Fruit fly (Drosophila melanogaster) whole organism, adult: ENCODE results near the gene CG33490.
A peak's percentile ranks its signal among the peaks of the same experiment; 100 is the strongest.

Source experiments
- CG11617 ChIP-seq: fragments of 200-800 bp; sonication (Bioruptor generic); optimal IDR thresholded peaks from 2 replicates; lab custom pipeline; 2017; ENCODE audit warnings: mild to moderate bottlenecking, missing biosample characterization, missing genetic modification reagents, missing genetic modification characterization
- CG12768 ChIP-seq: fragments of 200-800 bp; sonication (Bioruptor generic); optimal IDR thresholded peaks from 2 replicates; lab custom pipeline; 2017; ENCODE audit warnings: missing biosample characterization, missing genetic modification characterization, mild to moderate bottlenecking, moderate library complexity, missing genetic modification reagents
- CG14711 ChIP-seq: fragments of 200-800 bp; sonication (Bioruptor generic); optimal IDR thresholded peaks from 2 replicates; lab custom pipeline; 2018; ENCODE audit warnings: missing biosample characterization, mild to moderate bottlenecking, missing genetic modification characterization, moderate library complexity
- CG1620 ChIP-seq: fragments of 200-800 bp; sonication (Bioruptor generic); optimal IDR thresholded peaks from 2 replicates; lab custom pipeline; 2016; ENCODE audit warnings: missing biosample characterization, missing genetic modification characterization
- CG33017 ChIP-seq: fragments of 200-800 bp; sonication (Bioruptor generic); optimal IDR thresholded peaks from 2 replicates; lab custom pipeline; 2018; ENCODE audit warnings: missing biosample characterization, mild to moderate bottlenecking, missing genetic modification characterization, moderate library complexity
- CG5204 ChIP-seq: fragments of 200-800 bp; sonication (Bioruptor generic); optimal IDR thresholded peaks from 2 replicates; lab custom pipeline; 2016; ENCODE audit warnings: missing biosample characterization, missing genetic modification characterization
- CG7045 ChIP-seq: fragments of 200-800 bp; sonication (Bioruptor generic); optimal IDR thresholded peaks from 2 replicates; lab custom pipeline; 2017; ENCODE audit warnings: missing biosample characterization, mild to moderate bottlenecking, missing genetic modification characterization
- CG7101 ChIP-seq: fragments of 200-800 bp; sonication (Bioruptor generic); optimal IDR thresholded peaks from 2 replicates; lab custom pipeline; 2018; ENCODE audit warnings: missing biosample characterization, mild to moderate bottlenecking, missing genetic modification characterization, moderate library complexity
- Clk ChIP-seq: fragments of 200-800 bp; sonication (Bioruptor generic); optimal IDR thresholded peaks from 2 replicates; lab custom pipeline; 2017; ENCODE audit warnings: missing biosample characterization, missing genetic modification characterization
- Crg-1 ChIP-seq: fragments of 200-800 bp; sonication (Bioruptor generic); optimal IDR thresholded peaks from 2 replicates; lab custom pipeline; 2016; ENCODE audit warnings: missing biosample characterization, missing genetic modification characterization
- Hr96 ChIP-seq: fragments of 200-800 bp; sonication (Bioruptor generic); optimal IDR thresholded peaks from 2 replicates; lab custom pipeline; 2016; ENCODE audit warnings: missing biosample characterization, missing genetic modification characterization
- Mnt ChIP-seq: fragments of 200-800 bp; sonication (Bioruptor generic); optimal IDR thresholded peaks from 2 replicates; lab custom pipeline; 2016; ENCODE audit warnings: missing biosample characterization, mild to moderate bottlenecking, missing genetic modification characterization
- bab1 ChIP-seq: fragments of 200-800 bp; sonication (Bioruptor generic); optimal IDR thresholded peaks from 3 replicates; lab custom pipeline; 2019; ENCODE audit warnings: missing biosample characterization, mild to moderate bottlenecking, missing genetic modification characterization, moderate library complexity
- cic ChIP-seq: fragments of 200-800 bp; sonication (Bioruptor generic); optimal IDR thresholded peaks from 2 replicates; lab custom pipeline; 2017; ENCODE audit warnings: missing biosample characterization, mild to moderate bottlenecking, missing genetic modification characterization, moderate library complexity
- cnc ChIP-seq, 2 experiments: fragments of >200 bp; optimal IDR thresholded peaks; 2 replicates each; lab custom pipeline; 2017
- kay ChIP-seq: fragments of 200-800 bp; sonication (Bioruptor generic); peaks from one replicate; lab custom pipeline; 2016; ENCODE audit warnings: missing biosample characterization, missing genetic modification characterization, borderline replicate concordance
- ovo ChIP-seq: fragments of 200-800 bp; sonication (Bioruptor generic); optimal IDR thresholded peaks from 2 replicates; lab custom pipeline; 2016; ENCODE audit warnings: missing biosample characterization, missing genetic modification characterization
- pad ChIP-seq: fragments of 200-800 bp; sonication (Bioruptor generic); optimal IDR thresholded peaks from 3 replicates; lab custom pipeline; 2017; ENCODE audit warnings: missing biosample characterization, missing genetic modification characterization, mild to moderate bottlenecking, moderate library complexity, missing genetic modification reagents
- tj ChIP-seq: fragments of 200-800 bp; sonication (Bioruptor generic); optimal IDR thresholded peaks from 3 replicates; lab custom pipeline; 2017; ENCODE audit warnings: missing biosample characterization, mild to moderate bottlenecking, missing genetic modification characterization, moderate library complexity
- toe ChIP-seq: fragments of 200-800 bp; sonication (Bioruptor generic); optimal IDR thresholded peaks from 2 replicates; lab custom pipeline; 2016; ENCODE audit warnings: missing biosample characterization, missing genetic modification characterization

Gene CG33490

dm6 chr3L:11557209-11557608 is 17.3 kb downstream of the CG33490 start:
- TF ChIP-seq pad (GFP tag; lab: Kevin White, UChicago) = no peak
- TF ChIP-seq toe (GFP tag; lab: Kevin White, UChicago) = no peak
- TF ChIP-seq CG1620 (GFP tag; lab: Kevin White, UChicago) = no peak
- no peak for TF ChIP-seq cic
- peak; percentile 81 for TF ChIP-seq CG12768 (GFP tag; lab: Kevin White, UChicago)

dm6 chr3L:11556637-11557036 is 17.8 kb downstream of the CG33490 start:
- TF ChIP-seq CG11617 = no peak
- no peak for TF ChIP-seq CG5204 (GFP tag; lab: Kevin White, UChicago)
- TF ChIP-seq Hr96 (GFP tag; lab: Kevin White, UChicago) = no peak
- no peak for TF ChIP-seq Clk
- TF ChIP-seq toe (GFP tag; lab: Kevin White, UChicago) = no peak
- TF ChIP-seq CG33017 (tag; lab: Kevin White, UChicago) = no peak
- no peak for TF ChIP-seq ovo (GFP tag; lab: Kevin White, UChicago)
- TF ChIP-seq CG7101 (tag; lab: Kevin White, UChicago) = no peak
- no peak for TF ChIP-seq CG14711 (tag; lab: Kevin White, UChicago)
- TF ChIP-seq CG12768 (GFP tag; lab: Kevin White, UChicago) = no peak

dm6 chr3L:11555662-11556460 is 18.6 kb downstream of the CG33490 start:
- TF ChIP-seq CG5204 (GFP tag; lab: Kevin White, UChicago) = peak; percentile 33
- TF ChIP-seq Mnt (GFP tag; lab: Kevin White, UChicago) = no peak
- TF ChIP-seq toe (GFP tag; lab: Kevin White, UChicago) = no peak
- TF ChIP-seq CG12768 (GFP tag; lab: Kevin White, UChicago) = peak; percentile 60
- TF ChIP-seq pad (GFP tag; lab: Kevin White, UChicago) = no peak
- TF ChIP-seq CG7045 (GFP tag; lab: Kevin White, UChicago) = peak; percentile 70
- no peak for TF ChIP-seq Crg-1
- TF ChIP-seq ovo (GFP tag; lab: Kevin White, UChicago) = no peak
- TF ChIP-seq CG33017 (tag; lab: Kevin White, UChicago) = peak; percentile 77
- TF ChIP-seq CG11617 = peak; percentile 45
- TF ChIP-seq cnc (optimal IDR thresholded peaks at IDR 0.05; lab: Kevin White, UChicago) = no peak
- TF ChIP-seq Hr96 (GFP tag; lab: Kevin White, UChicago) = peak; percentile 0
- no peak for TF ChIP-seq cic
- no peak for TF ChIP-seq tj
- no peak for TF ChIP-seq bab1 (GFP tag; lab: Kevin White, UChicago)
- no peak for TF ChIP-seq Clk
- TF ChIP-seq kay (GFP tag; lab: Kevin White, UChicago) = no peak
- peak; percentile 71 for TF ChIP-seq CG14711 (tag; lab: Kevin White, UChicago)
- TF ChIP-seq CG7101 (tag; lab: Kevin White, UChicago) = peak; percentile 64
- TF ChIP-seq CG1620 (GFP tag; lab: Kevin White, UChicago) = no peak

- no peak for TF ChIP-seq pad (GFP tag; lab: Kevin White, UChicago)
- no peak for TF ChIP-seq CG12768 (GFP tag; lab: Kevin White, UChicago)
- TF ChIP-seq CG11617 = no peak
- no peak for TF ChIP-seq Clk
- TF ChIP-seq tj = no peak
- TF ChIP-seq Mnt (GFP tag; lab: Kevin White, UChicago) = no peak
- no peak for TF ChIP-seq CG1620 (GFP tag; lab: Kevin White, UChicago)
- TF ChIP-seq ovo (GFP tag; lab: Kevin White, UChicago) = no peak
- no peak for TF ChIP-seq CG5204 (GFP tag; lab: Kevin White, UChicago)
- TF ChIP-seq kay (GFP tag; lab: Kevin White, UChicago) = no peak
- TF ChIP-seq CG14711 (tag; lab: Kevin White, UChicago) = no peak
- TF ChIP-seq toe (GFP tag; lab: Kevin White, UChicago) = no peak
- TF ChIP-seq bab1 (GFP tag; lab: Kevin White, UChicago) = no peak
- no peak for TF ChIP-seq cic
- TF ChIP-seq Hr96 (GFP tag; lab: Kevin White, UChicago) = no peak
- TF ChIP-seq cnc (optimal IDR thresholded peaks at IDR 0.05; lab: Kevin White, UChicago) = no peak
Observed at dm6 chr3L:11554796-11555195, 19.7 kb downstream of the CG33490 start.

- TF ChIP-seq cic = no peak
- TF ChIP-seq CG7101 (tag; lab: Kevin White, UChicago) = peak; percentile 6
- no peak for TF ChIP-seq CG33017 (tag; lab: Kevin White, UChicago)
- TF ChIP-seq pad (GFP tag; lab: Kevin White, UChicago) = no peak
- TF ChIP-seq Hr96 (GFP tag; lab: Kevin White, UChicago) = no peak
- TF ChIP-seq CG7045 (GFP tag; lab: Kevin White, UChicago) = no peak
- no peak for TF ChIP-seq cnc (optimal IDR thresholded peaks at IDR 0.05; lab: Kevin White, UChicago)
- peak; percentile 11 for TF ChIP-seq CG14711 (tag; lab: Kevin White, UChicago)
Observed at dm6 chr3L:11554338-11554737, 20.1 kb downstream of the CG33490 start.

dm6 chr3L:11553672-11554068 is 20.8 kb downstream of the CG33490 start:
- TF ChIP-seq kay (GFP tag; lab: Kevin White, UChicago) (no peak), Hr96 (GFP tag; lab: Kevin White, UChicago) (no peak), CG1620 (GFP tag; lab: Kevin White, UChicago) (no peak), CG7101 (tag; lab: Kevin White, UChicago) (no peak), toe (GFP tag; lab: Kevin White, UChicago) (no peak)
